Fruit fly (Drosophila melanogaster): ENCODE data around the gene zyd.

DNA sequence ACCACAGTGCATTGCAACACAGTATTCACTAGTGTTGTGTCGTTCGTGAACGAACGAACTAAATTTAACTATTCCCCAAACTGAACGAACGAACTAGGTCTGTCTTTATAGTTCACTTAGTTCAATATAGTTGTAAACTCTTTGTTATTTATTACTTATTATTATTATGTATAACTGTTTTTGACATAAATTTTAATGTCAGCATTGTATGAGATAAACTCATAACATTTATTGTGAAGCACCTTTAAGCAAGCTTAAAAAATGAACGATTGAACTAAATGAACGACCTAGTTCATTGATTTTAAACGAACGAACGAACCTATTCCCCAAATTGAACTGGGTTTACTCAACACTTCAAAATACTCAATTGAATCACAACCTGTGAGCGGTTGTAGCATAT is 15.8 kb upstream of the zyd start:
- TF ChIP-seq CG3032 (tag; optimal IDR thresholded peaks at IDR 0.05) (no peak), pdm3 (GFP tag; optimal IDR thresholded peaks at IDR 0.05) (no peak), dac (GFP tag; optimal IDR thresholded peaks at IDR 0.05) (no peak), Sox14 (GFP tag; optimal IDR thresholded peaks at IDR 0.05) (no peak), fd85E (GFP tag; optimal IDR thresholded peaks at IDR 0.05) (no peak), svp (GFP tag) (no peak), CG16779 (tag; optimal IDR thresholded peaks at IDR 0.05) (no peak), Met (GFP tag; optimal IDR thresholded peaks at IDR 0.05) (no peak)

All from whole organism, prepupa.